Fruit fly (Drosophila melanogaster): ENCODE measurements around the gene CG12316.

CG12316 gene

DNA sequence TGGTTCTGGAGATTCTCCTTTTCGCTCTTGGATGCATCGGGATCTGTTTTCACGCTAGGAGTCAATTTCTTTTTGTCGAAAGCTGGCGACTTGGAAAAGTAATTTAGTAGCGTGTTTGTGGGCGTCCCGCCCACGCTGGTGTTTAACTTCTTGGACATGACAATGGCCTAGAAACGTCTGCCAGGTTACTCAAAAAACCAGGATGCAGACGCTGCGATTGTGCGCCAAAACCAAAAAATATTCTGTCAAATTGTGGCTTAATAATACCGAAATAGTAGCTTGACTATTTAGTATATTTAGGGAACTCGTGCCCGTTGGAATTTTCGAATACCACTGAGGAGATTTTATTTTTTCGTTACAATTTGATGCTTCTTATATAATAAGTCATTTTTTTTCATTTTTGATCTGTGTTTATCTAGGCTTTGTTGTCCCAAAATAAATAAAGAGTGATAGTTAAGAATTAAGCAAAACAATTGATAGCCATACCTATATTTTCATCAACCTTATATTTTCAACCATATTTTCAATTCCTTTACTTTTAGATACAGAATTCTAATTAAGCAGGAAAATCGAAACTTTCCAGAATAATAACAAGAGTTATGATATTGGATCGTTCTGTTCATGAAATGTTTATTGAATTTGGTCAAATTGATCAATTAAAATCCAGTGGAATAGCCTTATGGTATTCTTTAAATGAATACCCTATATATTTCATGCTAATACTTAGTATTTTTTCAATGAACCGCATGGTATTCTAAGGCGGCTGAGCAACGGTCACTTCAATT, 21.8 kb upstream of the CG12316 start, which contains the start of the genes Msh6 and Prp31 (continued):
- TF ChIP-seq CG9817 (tag; optimal IDR thresholded peaks at IDR 0.05) (peak; percentile 64), corto (GFP tag; optimal IDR thresholded peaks at IDR 0.05) (no peak), CG7556 (GFP tag; optimal IDR thresholded peaks at IDR 0.05) (peak; percentile 37), CkIIα-i1 (GFP tag; IDR thresholded peaks at IDR 0.05) (no peak), Lim3 (GFP tag; IDR thresholded peaks at IDR 0.05) (no peak), Hand (GFP tag; optimal IDR thresholded peaks at IDR 0.05) (no peak), CG32532 (GFP tag; IDR thresholded peaks at IDR 0.05) (peak; percentile 54), Vsx1 (GFP tag; optimal IDR thresholded peaks at IDR 0.05) (no peak), CG31441 (GFP tag; IDR thresholded peaks at IDR 0.05) (peak; percentile 59; the same call in 1 of the 2 replicates), wdn (GFP tag; IDR thresholded peaks at IDR 0.05) (no peak), Adf1 (GFP tag; IDR thresholded peaks at IDR 0.05) (no peak), CG7928 (GFP tag; optimal IDR thresholded peaks at IDR 0.05) (no peak), CG14965 (GFP tag; optimal IDR thresholded peaks at IDR 0.05; ENCODE audit: borderline replicate concordance) (no peak), Lpt (GFP tag; optimal IDR thresholded peaks at IDR 0.05) (no peak), CG6791 (GFP tag; IDR thresholded peaks at IDR 0.05; ENCODE audit: partially characterized antibody) (no peak), ro (GFP tag; IDR thresholded peaks at IDR 0.05) (no peak), gt (GFP tag; IDR thresholded peaks at IDR 0.05) (no peak), B-H2 (GFP tag; optimal IDR thresholded peaks at IDR 0.05) (peak; percentile 49), CG34376 (GFP tag; optimal IDR thresholded peaks at IDR 0.05) (no peak), Awh (GFP tag; IDR thresholded peaks at IDR 0.05) (no peak), odd (GFP tag; optimal IDR thresholded peaks at IDR 0.05) (no peak), NC2α (GFP tag; optimal IDR thresholded peaks at IDR 0.05) (peak; percentile 13), CG8281 (tag; optimal IDR thresholded peaks at IDR 0.05) (peak; percentile 35), CG30020 (tag; optimal IDR thresholded peaks at IDR 0.05) (peak; percentile 72), CG34422 (GFP tag; IDR thresholded peaks at IDR 0.05) (peak; percentile 28; the same call in 2 of the 3 replicates), ci (GFP tag; IDR thresholded peaks at IDR 0.05) (0 out of 3 replicates have a peak, but pooled peaks have one; percentile 46), Hr3 (GFP tag; optimal IDR thresholded peaks at IDR 0.05) (peak; percentile 83), CG32767 (GFP tag; IDR thresholded peaks at IDR 0.05) (no peak), ab (GFP tag; optimal IDR thresholded peaks at IDR 0.05) (no peak), abd-A (tag; optimal IDR thresholded peaks at IDR 0.05) (no peak), prd (optimal IDR thresholded peaks at IDR 0.05) (no peak), prd (GFP tag; IDR thresholded peaks at IDR 0.05) (peak; percentile 70), Dbx (GFP tag; IDR thresholded peaks at IDR 0.05) (peak; percentile 52; the same call in 2 of the 3 replicates), CG6854 (GFP tag; optimal IDR thresholded peaks at IDR 0.05) (no peak), repo (GFP tag; optimal IDR thresholded peaks at IDR 0.05) (no peak), CG13296 (GFP tag; optimal IDR thresholded peaks at IDR 0.05) (peak; percentile 24), CG16779 (GFP tag; IDR thresholded peaks at IDR 0.05) (no peak), CG4404 (GFP tag; IDR thresholded peaks at IDR 0.05) (0 out of 2 replicates have a peak, but pooled peaks have one; percentile 23), jing (GFP tag; optimal IDR thresholded peaks at IDR 0.05) (no peak), ac (GFP tag; optimal IDR thresholded peaks at IDR 0.05) (no peak), ham (GFP tag; IDR thresholded peaks at IDR 0.05) (no peak), vvl (GFP tag; IDR thresholded peaks at IDR 0.05) (peak; percentile 32; the same call in 1 of the 2 replicates), bcd (GFP tag; optimal IDR thresholded peaks at IDR 0.05) (peak; percentile 74), dysf (GFP tag; IDR thresholded peaks at IDR 0.05) (peak; percentile 72; the same call in 2 of the 3 replicates), sima (GFP tag; optimal IDR thresholded peaks at IDR 0.05) (no peak), lab (GFP tag; optimal IDR thresholded peaks at IDR 0.05) (no peak), Jarid2 (GFP tag; optimal IDR thresholded peaks at IDR 0.05) (no peak), Opbp (GFP tag; IDR thresholded peaks at IDR 0.05; ENCODE audit: partially characterized antibody) (no peak), D19B (GFP tag; optimal IDR thresholded peaks at IDR 0.05) (peak; percentile 61), tio (GFP tag; optimal IDR thresholded peaks at IDR 0.05) (no peak)
